Worm (Caenorhabditis elegans) whole organism, L3 larva: ENCODE measurements around the gene rme-2.
"Not testable (repeated sequence)": the region's sequence is repeated elsewhere in the genome, so short reads cannot be mapped to it uniquely, and the experiment has no call there.

Experiments used
- R02D3.7 ChIP-seq: fragments of 150-350 bp; optimal IDR thresholded peaks from 2 replicates; lab custom pipeline; 2014; ENCODE audit warnings: missing biosample characterization, missing genetic modification characterization
- ZK546.5 ChIP-seq: sonication (generic microtip); optimal IDR thresholded peaks from 2 replicates; lab custom pipeline; 2017; ENCODE audit warnings: missing biosample characterization, missing genetic modification characterization
- aly-2 ChIP-seq: fragments of 150-350 bp; optimal IDR thresholded peaks from 2 replicates; lab custom pipeline; 2014; ENCODE audit warnings: missing biosample characterization, missing genetic modification characterization
- ceh-16 ChIP-seq: sonication (generic microtip); optimal IDR thresholded peaks from 2 replicates; lab custom pipeline; 2017; ENCODE audit warnings: missing biosample characterization, missing genetic modification characterization
- ceh-28 ChIP-seq: fragments of 150-350 bp; optimal IDR thresholded peaks from 2 replicates; lab custom pipeline; 2014; ENCODE audit warnings: missing biosample characterization, missing genetic modification reagents, missing genetic modification characterization
- daf-12 ChIP-seq: fragments of 150-350 bp; optimal IDR thresholded peaks from 2 replicates; lab custom pipeline; 2014; ENCODE audit warnings: missing biosample characterization, missing genetic modification reagents, missing genetic modification characterization
- egl-5 ChIP-seq: fragments of 150-350 bp; optimal IDR thresholded peaks from 2 replicates; lab custom pipeline; 2017; ENCODE audit warnings: missing biosample characterization, missing genetic modification reagents, missing genetic modification characterization, inconsistent platforms
- elt-1 ChIP-seq: fragments of 150-350 bp; optimal IDR thresholded peaks from 2 replicates; lab custom pipeline; 2014; ENCODE audit warnings: missing biosample characterization, missing genetic modification characterization
- elt-2 ChIP-seq: sonication (generic microtip); optimal IDR thresholded peaks from 2 replicates; lab custom pipeline; 2016; ENCODE audit warnings: missing genetic modification reagents, mild to moderate bottlenecking, missing genetic modification characterization, missing compliant biosample characterization
- elt-3 ChIP-seq, 3 experiments: fragments of 150-350 bp in 1 of 3; sonication (generic microtip) in 2 of 3; optimal IDR thresholded peaks; 2 replicates in 2 of 3; 4 replicates in 1 of 3; lab custom pipeline; 2014 to 2017; ENCODE audit warnings: missing biosample characterization in 3 of 3, missing genetic modification characterization in 3 of 3
- eor-1 ChIP-seq, 2 experiments: fragments of 150-350 bp; optimal IDR thresholded peaks; 2 replicates each; lab custom pipeline; 2014 to 2018; ENCODE audit warnings: missing biosample characterization in 2 of 2, missing genetic modification characterization in 2 of 2
- fkh-10 ChIP-seq: sonication (generic microtip); optimal IDR thresholded peaks from 2 replicates; lab custom pipeline; 2017; ENCODE audit warnings: missing biosample characterization, missing genetic modification reagents, missing genetic modification characterization
- fkh-2 ChIP-seq: fragments of 150-350 bp; optimal IDR thresholded peaks from 2 replicates; lab custom pipeline; 2014; ENCODE audit warnings: missing biosample characterization, missing genetic modification reagents, missing genetic modification characterization
- hmg-11 ChIP-seq: sonication (generic microtip); optimal IDR thresholded peaks from 2 replicates; lab custom pipeline; 2016; ENCODE audit warnings: missing genetic modification characterization, missing compliant biosample characterization
- jun-1 ChIP-seq: fragments of 150-350 bp; optimal IDR thresholded peaks from 2 replicates; lab custom pipeline; 2014; ENCODE audit warnings: missing biosample characterization, missing genetic modification reagents, missing genetic modification characterization
- lin-15B ChIP-seq: fragments of 150-350 bp; optimal IDR thresholded peaks from 2 replicates; lab custom pipeline; 2014; ENCODE audit warnings: missing biosample characterization, missing genetic modification characterization
- mdl-1 ChIP-seq: fragments of 150-350 bp; optimal IDR thresholded peaks from 2 replicates; lab custom pipeline; 2014; ENCODE audit warnings: missing biosample characterization, missing genetic modification characterization
- mml-1 ChIP-seq: fragments of 150-350 bp; sonication (generic microtip); optimal IDR thresholded peaks from 3 replicates; lab custom pipeline; 2014; ENCODE audit warnings: missing biosample characterization, missing genetic modification characterization
- nfya-1 ChIP-seq: sonication (generic microtip); optimal IDR thresholded peaks from 2 replicates; lab custom pipeline; 2017; ENCODE audit warnings: missing genetic modification characterization, mild to moderate bottlenecking, missing compliant biosample characterization, antibody characterized with exemption, moderate library complexity; ENCODE audit not compliant: insufficient read depth
- nhr-11 ChIP-seq: fragments of 150-350 bp; optimal IDR thresholded peaks from 2 replicates; lab custom pipeline; 2014; ENCODE audit warnings: missing biosample characterization, missing genetic modification characterization
- nhr-12 ChIP-seq: fragments of 150-350 bp; optimal IDR thresholded peaks from 2 replicates; lab custom pipeline; 2014; ENCODE audit warnings: missing biosample characterization, missing genetic modification characterization
- nhr-23 ChIP-seq: fragments of 150-350 bp; optimal IDR thresholded peaks from 2 replicates; lab custom pipeline; 2014; ENCODE audit warnings: missing biosample characterization, missing genetic modification reagents, missing genetic modification characterization
- nhr-25 ChIP-seq: sonication (generic microtip); optimal IDR thresholded peaks from 2 replicates; lab custom pipeline; 2017; ENCODE audit warnings: missing biosample characterization, missing genetic modification characterization
- nhr-28 ChIP-seq: fragments of 150-350 bp; optimal IDR thresholded peaks from 2 replicates; lab custom pipeline; 2014; ENCODE audit warnings: missing biosample characterization, missing genetic modification characterization
- nhr-43 ChIP-seq: sonication (generic microtip); optimal IDR thresholded peaks from 2 replicates; lab custom pipeline; 2016; ENCODE audit warnings: mild to moderate bottlenecking, missing genetic modification characterization, missing compliant biosample characterization; ENCODE audit not compliant: poor library complexity, severe bottlenecking
- pha-4 ChIP-seq: fragments of 150-350 bp; optimal IDR thresholded peaks from 2 replicates; lab custom pipeline; 2014; ENCODE audit warnings: missing biosample characterization, missing genetic modification reagents, missing genetic modification characterization
- sea-2 ChIP-seq: fragments of 150-350 bp; sonication (generic microtip); optimal IDR thresholded peaks from 4 replicates; lab custom pipeline; 2014; ENCODE audit warnings: missing biosample characterization, missing genetic modification reagents, missing genetic modification characterization
- snpc-4 ChIP-seq: fragments of 150-350 bp; optimal IDR thresholded peaks from 2 replicates; lab custom pipeline; 2014; ENCODE audit warnings: missing biosample characterization, missing genetic modification characterization
- unc-39 ChIP-seq: sonication (generic microtip); optimal IDR thresholded peaks from 4 replicates; lab custom pipeline; 2017; ENCODE audit warnings: missing biosample characterization, missing genetic modification characterization
- unc-62 ChIP-seq: fragments of 150-350 bp; sonication (generic microtip); optimal IDR thresholded peaks from 4 replicates; lab custom pipeline; 2014; ENCODE audit warnings: missing biosample characterization, missing genetic modification reagents, missing genetic modification characterization
- zag-1 ChIP-seq: fragments of 150-350 bp; optimal IDR thresholded peaks from 2 replicates; lab custom pipeline; 2014; ENCODE audit warnings: missing biosample characterization, missing genetic modification characterization
- ztf-11 ChIP-seq: fragments of 150-350 bp; optimal IDR thresholded peaks from 2 replicates; lab custom pipeline; 2014; ENCODE audit warnings: missing biosample characterization, missing genetic modification characterization
- ztf-4 ChIP-seq: fragments of 150-350 bp; optimal IDR thresholded peaks from 2 replicates; lab custom pipeline; 2014; ENCODE audit warnings: missing biosample characterization, missing genetic modification characterization

The rme-2 gene

ce11 chrIV:5473098-5473497, 3.3 kb downstream of the rme-2 start:
- TF ChIP-seq nhr-23 (tag; lab: Kevin White, UChicago) (no peak), ztf-11 (no peak), jun-1 (tag; lab: Kevin White, UChicago) (no peak), fkh-10 (GFP tag; lab: Kevin White, UChicago) (no peak), ceh-16 (tag; lab: Kevin White, UChicago) (no peak), aly-2 (tag; lab: Kevin White, UChicago) (no peak), ztf-4 (tag; lab: Kevin White, UChicago) (no peak)

ce11 chrIV:5476468-5476867, 6.6 kb downstream of the rme-2 start, which contains the start of gene T11F8.4:
Gene T11F8.4, minus strand, starts transcription at chrIV:5476568.
- TF ChIP-seq elt-1 (tag; lab: Kevin White, UChicago) (no peak), unc-39 (tag; lab: Kevin White, UChicago) (no peak), egl-5 (tag; lab: Kevin White, UChicago) (no peak), nhr-11 (tag; lab: Kevin White, UChicago) (no peak), pha-4 (no peak), ZK546.5 (tag; lab: Kevin White, UChicago) (no peak), jun-1 (tag; lab: Kevin White, UChicago) (no peak), nfya-1 (tag; lab: Kevin White, UChicago) (no peak), fkh-2 (no peak), mdl-1 (tag; lab: Kevin White, UChicago) (no peak), elt-2 (tag; lab: Kevin White, UChicago) (no peak), eor-1 (tag; optimal IDR thresholded peaks at IDR 0.05; lab: Kevin White, UChicago) (no peak), daf-12 (tag; lab: Kevin White, UChicago) (no peak), R02D3.7 (no peak), ceh-16 (tag; lab: Kevin White, UChicago) (no peak), hmg-11 (tag; lab: Kevin White, UChicago) (no peak)

ce11 chrIV:5479289-5479688, 9.5 kb downstream of the rme-2 start, which contains the start of gene T11F8.1:
Gene T11F8.1, plus strand, starts transcription at chrIV:5479589.
- TF ChIP-seq mml-1 (tag; lab: Kevin White, UChicago), result no peak
- no peak for TF ChIP-seq ztf-4 (tag; lab: Kevin White, UChicago)
- TF ChIP-seq nhr-25 (tag; lab: Kevin White, UChicago), result no peak
- no peak for TF ChIP-seq sea-2 (GFP tag; lab: Kevin White, UChicago)
- no peak for TF ChIP-seq nhr-12

- no peak for TF ChIP-seq ZK546.5 (tag; lab: Kevin White, UChicago)
- TF ChIP-seq eor-1 (tag; optimal IDR thresholded peaks at IDR 0.05; lab: Kevin White, UChicago), result no peak
- TF ChIP-seq nhr-28, result no peak
- TF ChIP-seq pha-4, result no peak
- no peak for TF ChIP-seq nhr-25 (tag; lab: Kevin White, UChicago)
- no peak for TF ChIP-seq snpc-4 (tag; lab: Kevin White, UChicago)
- no peak for TF ChIP-seq nhr-12
- no peak for TF ChIP-seq lin-15B (tag; lab: Kevin White, UChicago)
- no peak for TF ChIP-seq unc-62 (GFP tag; lab: Kevin White, UChicago)
- TF ChIP-seq ceh-28 (tag; lab: Kevin White, UChicago), result no peak
- no peak for TF ChIP-seq nhr-23 (tag; lab: Kevin White, UChicago)
These were observed 12.4 kb downstream of the rme-2 start, which contains the start of gene T11F8.12 for ce11 chrIV:5482231-5482630. Gene T11F8.12, minus strand, starts transcription at chrIV:5482331.

- no peak for TF ChIP-seq lin-15B (tag; lab: Kevin White, UChicago)
- no peak for TF ChIP-seq eor-1 (tag; optimal IDR thresholded peaks at IDR 0.05; lab: Kevin White, UChicago)
These were observed 12.9 kb downstream of the rme-2 start, which contains the start of gene T11F8.5 for ce11 chrIV:5482723-5483122. Gene T11F8.5, plus strand, starts transcription at chrIV:5483023.

- not testable (repeated sequence) for TF ChIP-seq elt-3 (tag; optimal IDR thresholded peaks at IDR 0.05; lab: Kevin White, UChicago); zag-1 (tag; lab: Kevin White, UChicago); nhr-43 (tag; lab: Kevin White, UChicago)
These were observed 16.4 kb downstream of the rme-2 start, which contains the start of the genes snpc-3.1 and puf-7 for ce11 chrIV:5486208-5486731. Gene snpc-3.1, minus strand, starts transcription at chrIV:5486258. Gene puf-7, plus strand, starts transcription at chrIV:5486713.
